Worm (Caenorhabditis elegans) whole organism, dauer: ENCODE data around the gene R105.5.

Experiments
- unc-62 ChIP-seq: sonication (generic microtip); optimal IDR thresholded peaks from 2 replicates; lab custom pipeline; 2017; ENCODE audit warnings: missing biosample characterization, missing genetic modification reagents, missing genetic modification characterization

The R105.5 gene

DNA sequence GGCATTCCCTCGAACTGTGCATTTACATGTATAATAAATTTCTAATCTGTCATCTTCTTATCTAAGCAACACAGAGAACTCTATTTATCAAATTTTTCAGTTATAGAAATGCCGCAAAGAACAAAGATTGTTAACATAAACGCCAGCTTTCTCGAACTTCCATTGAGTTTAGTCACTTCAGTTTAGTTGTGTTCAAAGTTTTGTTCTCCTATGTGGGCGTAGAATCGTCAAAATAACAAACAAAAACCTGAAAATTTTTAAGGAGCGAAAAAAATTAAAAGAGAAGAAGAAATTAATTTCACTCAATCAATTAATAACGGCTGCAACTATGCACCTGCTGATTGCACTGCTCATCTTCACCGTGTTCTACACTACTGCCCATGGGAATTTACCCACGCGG lies at the start of gene R105.5:
TSS of gene R105.5 (plus strand) at position 301 of the 400 bp plus-strand sequence.
- no peak for TF ChIP-seq unc-62 (GFP tag; lab: Kevin White, UChicago)

DNA sequence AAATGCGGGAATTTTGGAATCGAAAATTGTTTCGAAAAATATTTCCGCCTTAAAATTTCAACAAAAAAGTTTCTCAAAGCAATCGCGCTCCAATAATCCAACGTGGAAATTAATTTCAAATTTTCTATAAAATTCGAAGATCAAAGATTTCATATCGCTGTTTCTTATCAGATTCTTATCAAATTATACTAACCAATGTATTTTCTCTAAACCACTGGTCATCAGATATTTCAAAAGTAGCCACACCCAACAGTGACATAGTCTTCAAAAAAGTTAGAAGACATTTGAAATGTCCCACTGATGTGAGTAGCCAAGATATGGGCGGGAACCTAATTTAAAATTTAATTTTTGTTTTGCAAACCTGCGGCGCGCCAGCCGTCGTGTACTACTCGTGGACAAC lies 48.6 kb upstream of the R105.5 start:
- TF ChIP-seq unc-62 (GFP tag; lab: Kevin White, UChicago): no peak

ce11 chrIV:4588408-4588807 lies 47.7 kb upstream of the R105.5 start:
- TF ChIP-seq unc-62 (GFP tag; lab: Kevin White, UChicago): no peak

DNA sequence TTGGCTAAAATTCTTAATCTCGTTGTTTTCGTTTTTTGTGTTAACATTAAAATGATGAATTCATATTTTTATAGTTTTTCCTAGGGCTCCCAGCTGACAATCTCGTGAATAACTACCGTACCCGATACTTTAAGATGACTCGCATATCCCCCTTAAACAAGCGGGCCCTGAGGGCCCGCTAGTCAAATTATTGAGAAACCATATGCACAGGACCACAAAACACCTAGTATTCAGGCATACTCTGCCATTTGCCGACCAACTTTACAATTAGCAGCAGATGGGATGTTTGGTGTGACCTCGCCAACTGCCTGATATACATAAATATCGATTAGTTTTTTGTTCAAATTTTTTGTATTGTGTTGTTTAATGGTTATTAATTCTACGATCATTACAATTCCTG lies 39.3 kb upstream of the R105.5 start, which contains the start of gene F19C7.3:
TSS of gene F19C7.3 (plus strand) at position 301 of the 400 bp plus-strand sequence.
- TF ChIP-seq unc-62 (GFP tag; lab: Kevin White, UChicago): no peak

DNA sequence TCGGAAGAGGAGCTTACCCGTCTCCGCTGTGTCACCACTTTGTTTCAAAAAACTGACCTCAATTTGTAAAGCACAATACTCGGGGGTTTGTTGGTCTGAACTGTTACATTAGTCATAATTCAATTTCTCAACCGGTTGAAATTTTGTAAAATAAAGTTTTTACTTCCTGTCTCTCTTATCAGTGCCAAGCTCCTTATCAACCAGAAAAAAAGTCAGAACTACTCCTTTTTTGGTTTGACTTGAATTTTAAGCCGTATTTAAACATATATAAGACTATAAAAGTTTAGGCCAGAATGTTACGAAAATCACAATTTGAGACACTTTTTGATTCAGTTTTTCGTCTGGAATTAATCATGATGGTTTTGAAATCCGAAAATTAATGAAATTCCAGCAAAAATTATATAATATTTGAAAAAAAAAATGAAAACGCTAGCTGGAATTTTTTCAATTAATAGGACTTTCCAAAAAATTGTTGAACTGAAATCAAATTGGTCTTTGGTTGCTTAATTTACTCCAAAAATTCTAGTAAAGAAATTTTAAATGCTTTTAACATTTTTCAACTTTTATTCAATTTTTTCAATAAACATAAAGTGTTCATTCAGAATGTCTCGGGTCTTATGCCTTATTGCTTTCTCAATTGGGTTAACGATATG lies 36.6 kb upstream of the R105.5 start, which contains the start of gene F19C7.2:
TSS of gene F19C7.2 (plus strand) at position 603 of the 653 bp plus-strand sequence.
- no peak for TF ChIP-seq unc-62 (GFP tag; lab: Kevin White, UChicago)

- TF ChIP-seq unc-62 (GFP tag; lab: Kevin White, UChicago): no peak
Measured at ce11 chrIV:4602565-4602964, 33.5 kb upstream of the R105.5 start, which contains the start of gene F19C7.4. F19C7.4 (plus strand) TSS chrIV:4602865.

DNA sequence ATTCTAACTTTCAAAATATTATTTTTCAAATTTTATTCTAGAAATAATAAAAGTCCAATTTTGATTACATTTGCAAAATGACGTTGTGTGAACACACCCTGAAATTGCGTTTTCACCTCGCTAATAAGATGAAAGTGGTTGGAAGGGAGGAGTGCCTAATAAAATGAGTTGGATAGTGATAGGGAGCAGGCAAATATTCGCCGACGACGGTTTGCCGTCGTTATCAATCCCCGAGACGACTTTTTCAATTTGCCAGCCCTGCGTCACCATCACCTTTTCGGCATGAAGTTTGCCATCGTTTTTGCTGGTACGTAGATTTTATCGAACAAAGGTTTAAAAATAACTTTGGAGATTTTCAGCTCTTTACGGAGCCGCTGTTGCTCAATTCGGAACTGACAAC lies 30.5 kb upstream of the R105.5 start, which contains the start of gene nspg-10:
TSS of gene nspg-10 (plus strand) at position 179 of the 400 bp plus-strand sequence.
- no peak for TF ChIP-seq unc-62 (GFP tag; lab: Kevin White, UChicago)

- TF ChIP-seq unc-62 (GFP tag; lab: Kevin White, UChicago): no peak
Measured at ce11 chrIV:4608661-4609060, 27.4 kb upstream of the R105.5 start.

DNA sequence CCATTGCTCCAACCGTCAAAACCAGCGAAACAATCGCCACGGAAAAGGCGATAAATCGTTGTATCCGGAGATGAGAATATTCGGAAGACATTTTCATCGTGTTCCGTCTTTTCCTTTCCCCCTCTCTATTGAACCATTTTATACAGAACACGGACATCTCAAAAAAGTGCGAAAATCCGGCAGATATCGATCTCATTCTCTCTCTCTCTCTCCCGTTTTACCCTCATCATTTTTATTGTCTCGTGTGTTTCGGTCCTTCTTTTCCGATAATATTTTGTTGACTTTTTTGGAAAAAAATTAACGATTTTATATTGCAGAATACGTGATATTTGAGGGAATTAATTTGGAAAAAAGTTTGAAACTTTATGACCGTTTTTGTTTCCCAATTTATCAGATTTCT lies 26.5 kb upstream of the R105.5 start, which contains the start of gene col-110:
TSS of gene col-110 (minus strand) at position 101 of the 400 bp plus-strand sequence.
- no peak for TF ChIP-seq unc-62 (GFP tag; lab: Kevin White, UChicago)

- TF ChIP-seq unc-62 (GFP tag; lab: Kevin White, UChicago): no peak
Measured at ce11 chrIV:4611740-4612139, 24.4 kb upstream of the R105.5 start.

- TF ChIP-seq unc-62 (GFP tag; lab: Kevin White, UChicago): no peak
Measured at ce11 chrIV:4612597-4612996, 23.5 kb upstream of the R105.5 start.

- no peak for TF ChIP-seq unc-62 (GFP tag; lab: Kevin White, UChicago)
Measured at ce11 chrIV:4613516-4613915, 22.6 kb upstream of the R105.5 start.

DNA sequence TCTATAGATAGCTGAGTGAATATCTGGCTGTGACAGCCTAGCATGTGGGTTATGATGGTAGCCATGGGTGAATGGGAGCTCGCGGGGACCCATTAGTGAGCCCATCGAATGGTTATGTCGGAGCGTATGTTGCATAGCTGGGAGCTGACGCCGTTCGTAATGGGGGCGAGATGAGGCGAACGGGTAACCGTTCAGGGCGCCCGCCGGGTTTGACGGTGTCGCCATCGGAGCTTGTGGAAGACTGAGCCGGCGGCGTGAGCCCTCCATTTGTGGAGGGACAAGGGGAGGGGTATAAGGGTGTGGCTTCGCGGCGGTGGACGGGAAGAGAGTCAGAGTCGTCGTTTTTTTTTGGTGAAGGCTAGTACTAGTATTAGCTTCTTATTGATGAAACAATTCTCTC lies 12.2 kb upstream of the R105.5 start:
- TF ChIP-seq unc-62 (GFP tag; lab: Kevin White, UChicago): no peak

DNA sequence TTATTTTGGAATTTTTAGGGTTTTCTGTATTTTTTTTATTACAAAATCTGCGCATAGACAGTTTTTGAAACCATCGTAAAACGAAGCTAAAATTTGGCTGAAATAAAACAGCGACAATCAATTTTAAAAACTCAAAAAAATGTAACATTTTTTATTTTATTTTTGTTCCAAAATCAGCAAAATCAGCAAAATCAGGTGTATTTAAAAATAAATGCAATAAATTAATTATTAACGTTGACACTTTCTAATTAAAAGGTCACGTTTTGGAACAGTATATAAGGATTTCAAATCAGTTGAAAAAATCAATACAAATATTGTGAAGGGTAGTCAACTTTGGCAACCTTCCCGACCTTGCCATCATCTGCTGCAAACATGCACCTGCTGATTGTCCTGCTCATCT lies 2.7 kb upstream of the R105.5 start, which contains the start of gene R105.1:
TSS of gene R105.1 (plus strand) at position 301 of the 400 bp plus-strand sequence.
- no peak for TF ChIP-seq unc-62 (GFP tag; lab: Kevin White, UChicago)

DNA sequence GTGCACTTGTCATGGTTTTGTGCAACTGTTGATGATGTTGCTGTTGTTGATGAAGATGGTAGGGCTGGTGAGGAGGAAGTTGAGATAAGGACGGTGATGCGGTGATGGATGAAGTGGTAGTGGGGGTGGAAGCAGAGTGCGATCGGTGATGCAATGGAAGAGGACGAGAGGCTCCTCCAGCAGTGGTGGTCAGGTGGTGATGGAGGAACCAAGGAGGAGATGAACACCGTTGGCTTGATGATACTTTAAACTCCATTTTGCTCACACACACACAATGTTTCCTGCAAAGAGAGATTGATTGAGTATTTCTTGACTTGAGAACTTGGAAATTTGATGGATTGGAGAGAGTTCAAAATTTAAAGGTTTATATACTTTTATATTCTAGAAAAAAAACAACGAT lies 1.7 kb downstream of the R105.5 start, which contains the start of gene F19C7.8:
TSS of gene F19C7.8 (minus strand) at position 256 of the 400 bp plus-strand sequence.
- TF ChIP-seq unc-62 (GFP tag; lab: Kevin White, UChicago): no peak

DNA sequence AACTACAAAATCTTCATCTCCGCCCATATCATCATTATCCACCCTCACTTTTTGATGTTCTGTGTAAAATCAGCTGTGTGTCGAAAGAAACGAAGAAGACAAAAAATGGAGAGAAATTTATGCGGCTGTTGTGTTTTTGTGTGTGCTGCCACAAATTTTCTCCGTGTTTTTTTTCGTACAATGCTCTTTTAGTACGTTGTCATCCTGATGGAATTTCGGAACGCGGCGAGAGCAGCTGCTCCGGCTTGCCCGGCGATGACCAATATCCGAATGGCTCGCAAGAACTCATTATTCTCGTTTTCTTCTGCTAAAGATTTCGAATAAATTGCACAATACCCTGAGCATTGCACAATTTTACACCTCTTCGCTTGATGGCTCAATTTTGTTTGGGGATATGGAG lies 3.3 kb downstream of the R105.5 start:
- TF ChIP-seq unc-62 (GFP tag; lab: Kevin White, UChicago): no peak

DNA sequence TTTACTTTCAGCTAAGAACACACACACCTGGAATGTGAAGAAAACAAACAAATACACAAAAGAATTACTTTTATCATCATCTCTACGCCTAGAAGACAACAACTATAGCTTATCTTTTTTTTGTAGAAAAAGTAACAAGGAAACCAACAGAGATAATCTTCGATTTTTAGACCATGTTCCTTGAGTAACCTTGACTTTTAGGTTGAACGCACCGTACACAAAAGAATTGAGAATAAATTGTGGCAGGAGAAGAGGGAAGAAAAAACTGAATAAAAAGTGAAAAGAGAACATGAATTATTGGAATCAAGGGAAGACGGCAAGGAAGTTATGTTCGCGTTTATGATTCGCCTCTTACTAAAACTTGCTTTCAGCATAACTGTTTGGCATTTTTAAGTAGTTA lies 4.8 kb downstream of the R105.5 start:
- TF ChIP-seq unc-62 (GFP tag; lab: Kevin White, UChicago): no peak
